Worm (Caenorhabditis elegans) whole organism, mixed stage, embryonic: ENCODE measurements around the gene ubh-2.

ENCODE experiments used
- M03D4.4 ChIP-seq: sonication (generic microtip); optimal IDR thresholded peaks from 2 replicates; lab custom pipeline; 2017; ENCODE audit warnings: mild to moderate bottlenecking, missing genetic modification characterization, missing compliant biosample characterization
- bed-3 ChIP-seq: fragments of 200-800 bp; sonication (Bioruptor generic); optimal IDR thresholded peaks from 3 replicates; lab custom pipeline; 2018; ENCODE audit warnings: mild to moderate bottlenecking, missing genetic modification characterization, moderate library complexity, missing compliant biosample characterization
- blmp-1 ChIP-seq: fragments of 150-350 bp; optimal IDR thresholded peaks from 2 replicates; lab custom pipeline; 2014; ENCODE audit warnings: missing biosample characterization, missing genetic modification characterization
- ceh-39 ChIP-seq: fragments of 150-350 bp; optimal IDR thresholded peaks from 2 replicates; lab custom pipeline; 2014; ENCODE audit warnings: missing biosample characterization, missing genetic modification characterization
- ceh-43 ChIP-seq: fragments of 200-800 bp; sonication (Bioruptor generic); optimal IDR thresholded peaks from 2 replicates; lab custom pipeline; 2018; ENCODE audit warnings: mild to moderate bottlenecking, missing genetic modification characterization, moderate library complexity, missing compliant biosample characterization
- ceh-83 ChIP-seq: fragments of 200-800 bp; sonication (Bioruptor generic); optimal IDR thresholded peaks from 2 replicates; lab custom pipeline; 2018; ENCODE audit warnings: mild to moderate bottlenecking, missing genetic modification characterization, missing compliant biosample characterization
- ces-1 ChIP-seq: fragments of 150-350 bp; optimal IDR thresholded peaks from 2 replicates; lab custom pipeline; 2014; ENCODE audit warnings: missing biosample characterization, missing genetic modification reagents, missing genetic modification characterization
- cnd-1 ChIP-seq: fragments of 200-800 bp; sonication (Bioruptor generic); optimal IDR thresholded peaks from 2 replicates; lab custom pipeline; 2018; ENCODE audit warnings: mild to moderate bottlenecking, missing genetic modification characterization, missing compliant biosample characterization
- drap-1 ChIP-seq: fragments of 200-800 bp; sonication (Bioruptor generic); optimal IDR thresholded peaks from 3 replicates; lab custom pipeline; 2018; ENCODE audit warnings: mild to moderate bottlenecking, missing genetic modification characterization, missing compliant biosample characterization
- elt-3 ChIP-seq: fragments of 150-350 bp; optimal IDR thresholded peaks from 2 replicates; lab custom pipeline; 2014; ENCODE audit warnings: missing biosample characterization, missing genetic modification characterization
- flh-1 ChIP-seq: fragments of 200-800 bp; sonication (Bioruptor generic); optimal IDR thresholded peaks from 2 replicates; lab custom pipeline; 2018; ENCODE audit warnings: mild to moderate bottlenecking, missing genetic modification characterization, moderate library complexity, missing compliant biosample characterization
- ham-2 ChIP-seq: fragments of 200-800 bp; sonication (Bioruptor generic); optimal IDR thresholded peaks from 2 replicates; lab custom pipeline; 2018; ENCODE audit warnings: mild to moderate bottlenecking, missing genetic modification characterization, missing compliant biosample characterization
- hlh-1 ChIP-seq: fragments of 150-350 bp; optimal IDR thresholded peaks from 2 replicates; lab custom pipeline; 2014; ENCODE audit warnings: missing biosample characterization, missing genetic modification reagents, missing genetic modification characterization
- lin-13 ChIP-seq: fragments of 150-350 bp; optimal IDR thresholded peaks from 2 replicates; lab custom pipeline; 2014; ENCODE audit warnings: missing biosample characterization, missing genetic modification characterization
- lin-32 ChIP-seq: fragments of 200-800 bp; sonication (Bioruptor generic); optimal IDR thresholded peaks from 2 replicates; lab custom pipeline; 2018; ENCODE audit warnings: mild to moderate bottlenecking, missing genetic modification characterization, missing compliant biosample characterization
- lsy-2 ChIP-seq: fragments of 150-350 bp; optimal IDR thresholded peaks from 2 replicates; lab custom pipeline; 2014; ENCODE audit warnings: missing biosample characterization, missing genetic modification characterization
- mab-5 ChIP-seq: fragments of 150-350 bp; optimal IDR thresholded peaks from 2 replicates; lab custom pipeline; 2014; ENCODE audit warnings: missing biosample characterization, missing genetic modification characterization
- mep-1 ChIP-seq: fragments of 150-350 bp; optimal IDR thresholded peaks from 2 replicates; lab custom pipeline; 2017; ENCODE audit warnings: missing biosample characterization, missing genetic modification reagents, missing genetic modification characterization, inconsistent platforms
- mls-2 ChIP-seq: sonication (generic microtip); optimal IDR thresholded peaks from 2 replicates; lab custom pipeline; 2016; ENCODE audit warnings: mild to moderate bottlenecking, missing genetic modification characterization, moderate library complexity, missing compliant biosample characterization
- nhr-2 ChIP-seq: fragments of 150-350 bp; optimal IDR thresholded peaks from 2 replicates; lab custom pipeline; 2014; ENCODE audit warnings: missing biosample characterization, missing genetic modification characterization
- nhr-237 ChIP-seq: fragments of 150-350 bp; optimal IDR thresholded peaks from 2 replicates; lab custom pipeline; 2014; ENCODE audit warnings: missing biosample characterization, missing genetic modification characterization
- nhr-28 ChIP-seq: fragments of 150-350 bp; optimal IDR thresholded peaks from 2 replicates; lab custom pipeline; 2014; ENCODE audit warnings: missing biosample characterization, missing genetic modification characterization
- nhr-76 ChIP-seq: sonication (generic microtip); optimal IDR thresholded peaks from 2 replicates; lab custom pipeline; 2017; ENCODE audit warnings: missing biosample characterization, missing genetic modification characterization
- pha-4 ChIP-seq: fragments of 150-350 bp; optimal IDR thresholded peaks from 2 replicates; lab custom pipeline; 2018; ENCODE audit warnings: missing biosample characterization, missing genetic modification reagents, missing genetic modification characterization
- sem-2 ChIP-seq: fragments of 200-800 bp; sonication (Bioruptor generic); optimal IDR thresholded peaks from 2 replicates; lab custom pipeline; 2018; ENCODE audit warnings: mild to moderate bottlenecking, missing genetic modification characterization, missing compliant biosample characterization
- snpc-4 ChIP-seq: fragments of 150-350 bp; optimal IDR thresholded peaks from 2 replicates; lab custom pipeline; 2014; ENCODE audit warnings: missing biosample characterization, missing genetic modification characterization
- sptf-1 ChIP-seq: sonication (generic microtip); optimal IDR thresholded peaks from 2 replicates; lab custom pipeline; 2017; ENCODE audit warnings: mild to moderate bottlenecking, missing genetic modification characterization, moderate library complexity, missing compliant biosample characterization
- tbx-8 ChIP-seq: fragments of 200-800 bp; sonication (Bioruptor generic); optimal IDR thresholded peaks from 2 replicates; lab custom pipeline; 2018; ENCODE audit warnings: mild to moderate bottlenecking, missing genetic modification characterization, moderate library complexity, missing compliant biosample characterization
- unc-120 ChIP-seq: sonication (generic microtip); optimal IDR thresholded peaks from 2 replicates; lab custom pipeline; 2017; ENCODE audit warnings: missing genetic modification characterization, missing compliant biosample characterization; ENCODE audit not compliant: poor library complexity, severe bottlenecking
- unc-62 ChIP-seq: fragments of 150-350 bp; optimal IDR thresholded peaks from 2 replicates; lab custom pipeline; 2014; ENCODE audit warnings: missing biosample characterization, missing genetic modification reagents, missing genetic modification characterization
- zip-8 ChIP-seq: fragments of 150-350 bp; optimal IDR thresholded peaks from 2 replicates; lab custom pipeline; 2014; ENCODE audit warnings: missing biosample characterization, missing genetic modification characterization
- ztf-11 ChIP-seq: fragments of 150-350 bp; optimal IDR thresholded peaks from 2 replicates; lab custom pipeline; 2014; ENCODE audit warnings: missing biosample characterization, missing genetic modification characterization

Gene ubh-2

DNA sequence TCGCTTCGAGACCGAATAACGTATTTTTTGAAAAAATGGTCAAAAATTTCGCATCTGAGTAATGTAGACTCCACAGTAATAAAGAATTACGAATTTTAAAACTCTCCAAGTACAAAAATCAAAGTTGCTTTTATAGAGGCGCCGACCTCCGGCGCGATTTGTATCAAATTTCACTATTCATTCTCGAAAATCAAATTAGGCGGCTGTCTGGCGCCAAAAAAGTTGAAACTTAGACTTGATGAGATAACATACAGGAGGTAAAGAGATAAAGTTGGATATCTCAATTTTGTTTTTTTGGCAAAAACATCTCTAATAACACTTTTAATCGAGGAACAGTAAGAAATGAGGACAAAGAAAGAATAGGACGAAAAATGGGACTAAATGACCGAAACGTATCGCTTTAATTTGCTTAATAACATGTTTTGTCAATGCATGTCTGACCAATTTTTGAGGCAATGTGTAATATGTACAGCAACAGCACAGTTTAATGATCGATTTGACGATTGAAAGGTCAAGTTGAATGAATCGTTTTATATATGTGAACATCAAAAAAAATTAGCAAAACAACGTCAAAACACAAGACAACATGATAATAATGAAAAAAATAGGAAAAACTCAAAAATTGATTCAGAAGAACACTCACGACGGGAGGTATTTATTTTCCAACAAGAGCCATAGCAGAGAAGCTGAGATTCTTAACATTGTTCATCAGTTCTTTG, 3.2 kb downstream of the ubh-2 start:
- TF ChIP-seq M03D4.4 (tag; lab: Kevin White, UChicago) (no peak), blmp-1 (tag; lab: Kevin White, UChicago) (no peak), ceh-43 (no peak), ztf-11 (tag; lab: Kevin White, UChicago) (no peak), nhr-2 (tag; lab: Kevin White, UChicago) (no peak)

DNA sequence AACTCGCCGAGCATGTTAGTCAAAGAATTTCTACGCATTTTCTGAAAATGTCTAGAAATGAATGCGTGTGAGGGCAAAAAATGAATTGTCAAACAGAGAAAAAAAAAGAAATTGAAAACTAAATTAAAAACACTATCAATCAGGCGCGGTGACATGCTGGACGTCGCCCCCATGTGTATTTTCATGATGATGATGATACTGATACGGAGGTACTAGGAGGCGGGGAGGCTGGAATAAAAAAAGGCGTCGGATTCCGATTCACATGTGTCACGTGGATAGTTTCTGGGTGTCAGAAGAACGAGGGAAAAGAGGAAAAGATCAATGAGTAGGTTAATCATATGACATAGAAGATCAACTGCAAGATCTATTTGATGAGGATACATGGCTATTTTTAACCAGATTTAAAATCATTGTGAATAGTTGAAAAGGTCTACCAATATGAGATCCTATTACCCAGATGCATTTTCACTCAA, 4.2 kb downstream of the ubh-2 start, which contains the start of gene W01A11.7:
W01A11.7 (minus strand) TSS at position 51 of the 473 bp plus-strand sequence.
- TF ChIP-seq mab-5 (tag; lab: Kevin White, UChicago) (no peak), ces-1 (GFP tag; lab: Kevin White, UChicago) (no peak)
- TF ChIP-seq, all 35 proteins: peak for 0

DNA sequence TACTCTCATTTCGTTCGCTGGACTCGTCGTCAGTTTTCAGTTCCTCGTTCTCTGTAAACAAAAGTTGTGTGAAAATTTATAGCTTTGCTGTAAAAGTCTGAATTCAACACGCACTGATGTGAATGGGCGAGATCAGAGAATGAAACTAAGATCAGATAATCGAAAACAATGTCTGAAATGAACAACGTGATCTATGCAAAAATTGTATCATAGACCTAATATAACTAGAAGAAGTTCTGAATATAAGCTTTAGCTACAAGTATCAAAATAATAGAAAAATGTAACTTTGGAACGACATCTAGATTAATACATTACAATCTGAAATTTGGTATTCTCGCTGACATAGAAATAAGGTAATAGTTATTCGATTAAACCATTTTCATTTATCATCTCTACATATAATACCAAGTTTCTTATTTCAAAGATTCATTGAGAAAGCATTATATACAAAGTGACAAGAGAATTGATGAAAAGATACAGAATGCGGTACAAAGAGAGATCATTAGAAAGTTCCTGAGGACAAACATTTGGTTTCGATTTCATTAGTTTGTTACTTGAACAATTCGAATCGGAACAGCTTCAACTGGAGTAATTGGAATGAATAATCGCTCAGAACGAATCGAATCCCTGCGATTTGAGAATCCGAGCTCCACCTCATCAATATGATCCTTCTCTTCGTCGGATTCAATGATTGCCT, 5.3 kb downstream of the ubh-2 start, which contains the start of gene moc-2:
moc-2 (minus strand) TSS at position 51 of the 697 bp plus-strand sequence.
- no peak for TF ChIP-seq hlh-1 (tag; lab: Kevin White, UChicago)
- no peak for TF ChIP-seq mep-1 (tag; lab: Kevin White, UChicago)
- TF ChIP-seq lsy-2 (tag; lab: Kevin White, UChicago), result no peak
- TF ChIP-seq lin-13, result no peak
- TF ChIP-seq zip-8 (tag; lab: Kevin White, UChicago), result no peak
- no peak for TF ChIP-seq sem-2 (GFP tag; lab: Kevin White, UChicago)
- TF ChIP-seq mls-2, result no peak
- TF ChIP-seq snpc-4 (tag; lab: Kevin White, UChicago), result no peak
- TF ChIP-seq, all 35 proteins: peak for 0

ce11 chrV:6503158-6503557, 6.5 kb downstream of the ubh-2 start:
- TF ChIP-seq ceh-39 (tag; lab: Kevin White, UChicago), result no peak
- no peak for TF ChIP-seq lsy-2 (tag; lab: Kevin White, UChicago)
- peak; percentile 9 for TF ChIP-seq unc-62 (GFP tag; lab: Kevin White, UChicago)
- no peak for TF ChIP-seq lin-32
- TF ChIP-seq pha-4 (tag; lab: Kevin White, UChicago), result no peak
- no peak for TF ChIP-seq ham-2 (GFP tag; lab: Kevin White, UChicago)
- TF ChIP-seq ceh-83, result no peak

- no peak for TF ChIP-seq tbx-8 (GFP tag; lab: Kevin White, UChicago)
- TF ChIP-seq nhr-76 (tag; lab: Kevin White, UChicago), result no peak
- no peak for TF ChIP-seq drap-1 (GFP tag; lab: Kevin White, UChicago)
- TF ChIP-seq mls-2, result no peak
- no peak for TF ChIP-seq bed-3 (GFP tag; lab: Kevin White, UChicago)
- no peak for TF ChIP-seq sem-2 (GFP tag; lab: Kevin White, UChicago)
These were observed 10.7 kb downstream of the ubh-2 start, which contains the start of gene W01A11.1 for ce11 chrV:6498903-6499302. TSS of gene W01A11.1 (plus strand) at chrV:6499224.

DNA sequence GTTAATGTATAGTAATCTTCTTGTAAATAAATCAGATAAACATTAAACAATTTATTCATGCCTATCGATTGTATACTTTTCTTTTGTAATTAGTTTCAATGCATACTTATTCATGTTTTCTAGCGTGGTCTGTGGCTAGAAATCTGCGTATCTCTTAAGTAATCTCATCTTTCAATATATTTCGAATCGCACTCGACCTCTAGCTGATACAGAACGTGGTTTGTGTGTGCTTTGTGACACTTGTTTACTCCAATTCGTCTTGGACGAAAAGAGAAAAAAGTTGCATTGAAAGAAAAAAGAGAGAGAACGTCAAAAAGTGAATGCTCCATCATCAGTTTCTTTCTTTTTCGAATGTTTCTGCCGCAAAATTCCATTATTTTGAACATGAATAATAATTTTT, 11.2 kb downstream of the ubh-2 start:
- no peak for TF ChIP-seq sem-2 (GFP tag; lab: Kevin White, UChicago)
- no peak for TF ChIP-seq elt-3

ce11 chrV:6496611-6497158, 12.9 kb downstream of the ubh-2 start, which contains the start of gene dgtr-1:
TSS of gene dgtr-1 (plus strand) at chrV:6497108.
- TF ChIP-seq lsy-2 (tag; lab: Kevin White, UChicago) (no peak), unc-120 (tag; lab: Kevin White, UChicago) (no peak), snpc-4 (tag; lab: Kevin White, UChicago) (no peak), nhr-76 (tag; lab: Kevin White, UChicago) (no peak), zip-8 (tag; lab: Kevin White, UChicago) (no peak), pha-4 (tag; lab: Kevin White, UChicago) (no peak), tbx-8 (GFP tag; lab: Kevin White, UChicago) (no peak), mls-2 (no peak), flh-1 (GFP tag; lab: Kevin White, UChicago) (no peak), elt-3 (no peak), nhr-28 (no peak), nhr-237 (tag; lab: Kevin White, UChicago) (no peak), ham-2 (GFP tag; lab: Kevin White, UChicago) (no peak), bed-3 (GFP tag; lab: Kevin White, UChicago) (no peak), mab-5 (tag; lab: Kevin White, UChicago) (no peak), blmp-1 (tag; lab: Kevin White, UChicago) (no peak), ces-1 (GFP tag; lab: Kevin White, UChicago) (no peak), lin-13 (no peak), sptf-1 (no peak), cnd-1 (tag; lab: Kevin White, UChicago) (no peak)
